Fruit fly (Drosophila melanogaster) whole organism, embryonic: Measurements from ENCODE around the gene CG13898.
A peak's percentile ranks its signal among the peaks of the same experiment; 100 is the strongest.

Experiments used
- Atf-2 ChIP-seq: fragments of 200-800 bp; sonication (Bioruptor generic); optimal IDR thresholded peaks from 2 replicates; lab custom pipeline; 2016; ENCODE audit warnings: missing biosample characterization, missing genetic modification characterization
- C15 ChIP-seq: fragments of 200-800 bp; sonication (Bioruptor generic); IDR thresholded peaks from 3 replicates; pipeline ENCODE4 v1.3.6; 2022; ENCODE audit warnings: missing biosample characterization, missing genetic modification characterization
- CG10267 ChIP-seq: fragments of 200-800 bp; sonication (Bioruptor generic); optimal IDR thresholded peaks from 2 replicates; lab custom pipeline; 2018; ENCODE audit warnings: missing biosample characterization, mild to moderate bottlenecking, missing genetic modification characterization, moderate library complexity
- CG12299 ChIP-seq: fragments of 200-800 bp; sonication (Bioruptor generic); optimal IDR thresholded peaks from 2 replicates; lab custom pipeline; 2018; ENCODE audit warnings: missing biosample characterization, mild to moderate bottlenecking, missing genetic modification characterization
- CG34224 ChIP-seq: fragments of 200-800 bp; sonication (Bioruptor generic); IDR thresholded peaks from 3 replicates; pipeline ENCODE4 v1.3.6; 2022; ENCODE audit warnings: missing biosample characterization, missing genetic modification characterization; ENCODE audit not compliant: partially characterized antibody
- CG34376 ChIP-seq: fragments of 200-800 bp; sonication (Bioruptor generic); optimal IDR thresholded peaks from 2 replicates; lab custom pipeline; 2018; ENCODE audit warnings: missing biosample characterization, mild to moderate bottlenecking, missing genetic modification characterization
- CG34422 ChIP-seq: fragments of 200-800 bp; sonication (Bioruptor generic); IDR thresholded peaks from 3 replicates; pipeline ENCODE4 v1.3.6; 2022; ENCODE audit warnings: missing biosample characterization, missing genetic modification characterization
- CG4707 ChIP-seq: fragments of 200-800 bp; sonication (Bioruptor generic); optimal IDR thresholded peaks from 2 replicates; lab custom pipeline; 2018; ENCODE audit warnings: missing biosample characterization, mild to moderate bottlenecking, missing genetic modification characterization, moderate library complexity
- CG6765 ChIP-seq: fragments of 200-800 bp; sonication (Bioruptor generic); optimal IDR thresholded peaks from 3 replicates; lab custom pipeline; 2017; ENCODE audit warnings: missing biosample characterization, mild to moderate bottlenecking, missing genetic modification characterization
- CG6791 ChIP-seq: fragments of 200-800 bp; sonication (Bioruptor generic); IDR thresholded peaks from 3 replicates; pipeline ENCODE4 v1.3.6; 2022; ENCODE audit warnings: missing biosample characterization, missing genetic modification characterization; ENCODE audit not compliant: partially characterized antibody
- CG7839 ChIP-seq: fragments of 200-800 bp; sonication (Bioruptor generic); optimal IDR thresholded peaks from 3 replicates; lab custom pipeline; 2018; ENCODE audit warnings: missing biosample characterization, mild to moderate bottlenecking, missing genetic modification characterization, moderate library complexity
- CG8478 ChIP-seq: fragments of >200 bp; optimal IDR thresholded peaks from 2 replicates; lab custom pipeline; 2018
- CG9727 ChIP-seq: fragments of 200-800 bp; sonication (Bioruptor generic); optimal IDR thresholded peaks from 3 replicates; lab custom pipeline; 2017; ENCODE audit warnings: missing biosample characterization, mild to moderate bottlenecking, missing genetic modification characterization
- CTCF ChIP-seq: fragments of 200-800 bp; sonication (Bioruptor generic); optimal IDR thresholded peaks from 2 replicates; lab custom pipeline; 2017; ENCODE audit warnings: missing biosample characterization, mild to moderate bottlenecking, missing genetic modification characterization, moderate library complexity
- Deaf1 ChIP-seq: fragments of 200-800 bp; optimal IDR thresholded peaks from 3 replicates; lab custom pipeline; 2019; ENCODE audit warnings: missing biosample characterization, mild to moderate bottlenecking, missing genetic modification characterization, moderate library complexity
- Ets65A ChIP-seq: fragments of 200-800 bp; sonication (Bioruptor generic); peaks from one replicate; lab custom pipeline; 2016; ENCODE audit warnings: missing biosample characterization, missing genetic modification characterization
- Fer1 ChIP-seq: fragments of 200-800 bp; sonication (Bioruptor generic); optimal IDR thresholded peaks from 2 replicates; lab custom pipeline; 2017; ENCODE audit warnings: missing biosample characterization, mild to moderate bottlenecking, missing genetic modification characterization
- Fer3 ChIP-seq: fragments of 200-800 bp; sonication (Bioruptor generic); optimal IDR thresholded peaks from 2 replicates; lab custom pipeline; 2018; ENCODE audit warnings: missing biosample characterization, mild to moderate bottlenecking, missing genetic modification characterization, moderate library complexity
- HLH3B ChIP-seq: fragments of 200-800 bp; sonication (Bioruptor generic); IDR thresholded peaks from 2 replicates; pipeline ENCODE4 v1.3.6; 2022; ENCODE audit warnings: missing biosample characterization, missing genetic modification characterization
- Hey ChIP-seq: fragments of 200-800 bp; sonication (Bioruptor generic); optimal IDR thresholded peaks from 3 replicates; lab custom pipeline; 2018; ENCODE audit warnings: missing biosample characterization, mild to moderate bottlenecking, missing genetic modification characterization
- Nf-YB ChIP-seq: fragments of 200-800 bp; sonication (Bioruptor generic); optimal IDR thresholded peaks from 3 replicates; lab custom pipeline; 2019; ENCODE audit warnings: missing biosample characterization, mild to moderate bottlenecking, missing genetic modification characterization, moderate library complexity
- Nf-YC ChIP-seq: fragments of 200-800 bp; optimal IDR thresholded peaks from 3 replicates; lab custom pipeline; 2019; ENCODE audit warnings: missing biosample characterization, mild to moderate bottlenecking, missing genetic modification characterization, moderate library complexity
- Trl ChIP-seq, 3 experiments: fragments of >200 bp in 2 of 3; fragments of 200-800 bp in 1 of 3; sonication (Bioruptor generic) in 1 of 3; optimal IDR thresholded peaks; 2 replicates in 1 of 3; 3 replicates in 2 of 3; lab custom pipeline; 2016 to 2017; ENCODE audit warnings: missing biosample characterization in 1 of 3, missing genetic modification characterization in 1 of 3
- abd-A ChIP-seq: fragments of 200-800 bp; sonication (Bioruptor generic); optimal IDR thresholded peaks from 3 replicates; lab custom pipeline; 2019; ENCODE audit warnings: missing biosample characterization, mild to moderate bottlenecking, missing genetic modification characterization, moderate library complexity
- az2 ChIP-seq: fragments of 200-800 bp; sonication (Bioruptor generic); optimal IDR thresholded peaks from 3 replicates; lab custom pipeline; 2016; ENCODE audit warnings: missing biosample characterization, missing genetic modification characterization
- bowl ChIP-seq: fragments of 200-800 bp; sonication (Bioruptor generic); IDR thresholded peaks from 2 replicates; pipeline ENCODE4 v1.3.6; 2022; ENCODE audit warnings: missing biosample characterization, missing genetic modification characterization
- chinmo ChIP-seq: fragments of 200-800 bp; sonication (Bioruptor generic); IDR thresholded peaks from 4 replicates; pipeline ENCODE4 v1.3.6; 2022; ENCODE audit warnings: missing biosample characterization, missing genetic modification characterization; ENCODE audit not compliant: partially characterized antibody
- ewg ChIP-seq: fragments of 200-800 bp; sonication (Bioruptor generic); optimal IDR thresholded peaks from 3 replicates; lab custom pipeline; 2017; ENCODE audit warnings: mild to moderate bottlenecking, missing biosample characterization, missing genetic modification reagents, missing genetic modification characterization
- fd3F ChIP-seq: fragments of 200-800 bp; sonication (Bioruptor generic); optimal IDR thresholded peaks from 2 replicates; lab custom pipeline; 2018; ENCODE audit warnings: missing biosample characterization, mild to moderate bottlenecking, missing genetic modification characterization, moderate library complexity
- grn ChIP-seq: fragments of 200-800 bp; sonication (Bioruptor generic); optimal IDR thresholded peaks from 3 replicates; lab custom pipeline; 2017; ENCODE audit warnings: missing biosample characterization, missing genetic modification characterization
- knrl ChIP-seq: fragments of 200-800 bp; sonication (Bioruptor generic); IDR thresholded peaks from 3 replicates; pipeline ENCODE4 v1.3.6; 2022; ENCODE audit warnings: missing biosample characterization, missing genetic modification characterization; ENCODE audit not compliant: partially characterized antibody
- mirr ChIP-seq: fragments of 200-800 bp; sonication (Bioruptor generic); optimal IDR thresholded peaks from 3 replicates; lab custom pipeline; 2018; ENCODE audit warnings: missing biosample characterization, mild to moderate bottlenecking, missing genetic modification characterization
- nerfin-1 ChIP-seq: fragments of 200-800 bp; sonication (Bioruptor generic); optimal IDR thresholded peaks from 3 replicates; lab custom pipeline; 2019; ENCODE audit warnings: missing biosample characterization, mild to moderate bottlenecking, missing genetic modification characterization, moderate library complexity
- oc ChIP-seq: fragments of 200-800 bp; sonication (Bioruptor generic); optimal IDR thresholded peaks from 2 replicates; lab custom pipeline; 2018; ENCODE audit warnings: missing biosample characterization, mild to moderate bottlenecking, missing genetic modification characterization, moderate library complexity
- onecut ChIP-seq: fragments of 200-800 bp; sonication (Bioruptor generic); IDR thresholded peaks from 2 replicates; pipeline ENCODE4 v1.3.6; 2022; ENCODE audit warnings: missing biosample characterization, missing genetic modification characterization
- pfk ChIP-seq: fragments of 200-800 bp; sonication (Bioruptor generic); optimal IDR thresholded peaks from 2 replicates; lab custom pipeline; 2018; ENCODE audit warnings: missing biosample characterization, mild to moderate bottlenecking, missing genetic modification characterization, moderate library complexity
- phol ChIP-seq: fragments of 200-800 bp; sonication (Bioruptor generic); optimal IDR thresholded peaks from 3 replicates; lab custom pipeline; 2018; ENCODE audit warnings: missing biosample characterization, mild to moderate bottlenecking, missing genetic modification characterization, moderate library complexity
- pros ChIP-seq: fragments of 200-800 bp; sonication (Bioruptor generic); optimal IDR thresholded peaks from 3 replicates; lab custom pipeline; 2019; ENCODE audit warnings: missing biosample characterization, mild to moderate bottlenecking, missing genetic modification characterization, moderate library complexity
- trh ChIP-seq: fragments of 200-800 bp; sonication (Bioruptor generic); optimal IDR thresholded peaks from 2 replicates; lab custom pipeline; 2016; ENCODE audit warnings: missing biosample characterization, missing genetic modification characterization
- vvl ChIP-seq: fragments of 200-800 bp; sonication (Bioruptor generic); IDR thresholded peaks from 2 replicates; pipeline ENCODE4 v1.3.6; 2022; ENCODE audit warnings: missing biosample characterization, missing genetic modification characterization

Gene CG13898

DNA sequence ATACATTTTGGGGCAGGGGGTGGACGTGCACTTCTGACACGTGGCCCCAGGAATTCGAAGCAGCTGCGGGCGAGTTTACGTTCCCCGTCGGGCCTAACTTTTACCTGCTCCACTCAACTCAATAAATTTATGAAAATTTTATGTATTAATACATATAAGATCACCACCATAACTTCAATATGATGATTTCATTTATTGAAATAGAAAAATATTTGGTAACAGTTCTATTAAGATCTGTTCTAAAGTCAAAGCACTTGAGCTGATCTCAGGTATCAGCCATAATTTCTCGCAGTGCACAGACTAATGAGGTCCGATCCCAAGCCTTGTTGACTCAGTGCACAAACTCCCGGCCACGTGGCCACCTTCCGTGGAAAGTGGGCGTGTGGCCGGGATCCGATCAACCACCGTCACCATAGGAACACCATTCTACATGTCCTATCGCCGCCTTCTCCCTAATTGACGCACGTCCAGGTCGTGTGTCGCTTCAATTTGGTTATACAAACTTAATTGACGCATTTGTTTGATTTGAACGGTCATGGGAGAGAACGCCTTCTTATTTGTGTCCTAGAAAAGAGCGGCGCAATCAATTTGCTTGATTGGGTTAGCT is 6.3 kb upstream of the CG13898 start (continued):
- TF ChIP-seq az2 = peak; percentile 12
- TF ChIP-seq CG7839 (tag; lab: Kevin White, UChicago) = peak; percentile 32
- peak; percentile 18 for TF ChIP-seq CG9727 (GFP tag; lab: Kevin White, UChicago)

DNA sequence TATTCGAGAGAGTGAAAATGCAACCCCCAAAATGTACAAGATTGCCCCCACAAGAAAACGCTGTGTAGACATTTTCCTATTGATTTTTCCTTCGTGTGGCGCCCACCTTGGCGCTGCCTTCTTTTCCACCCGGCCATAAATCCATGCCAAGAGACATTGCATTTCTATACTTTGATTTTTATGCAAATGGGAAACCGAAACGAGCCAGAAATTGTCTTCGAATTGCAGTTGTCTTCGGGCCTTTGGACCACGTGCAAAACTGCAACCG is 5.6 kb upstream of the CG13898 start:
- TF ChIP-seq onecut = peak; percentile 95
- TF ChIP-seq CG34422 (GFP tag; lab: Robert Waterston, UW) = no peak
- no peak for TF ChIP-seq CG6765 (GFP tag; lab: Kevin White, UChicago)
- 0 out of 3 replicates have a peak, but pooled peaks have one; percentile 13 for TF ChIP-seq CG6791

DNA sequence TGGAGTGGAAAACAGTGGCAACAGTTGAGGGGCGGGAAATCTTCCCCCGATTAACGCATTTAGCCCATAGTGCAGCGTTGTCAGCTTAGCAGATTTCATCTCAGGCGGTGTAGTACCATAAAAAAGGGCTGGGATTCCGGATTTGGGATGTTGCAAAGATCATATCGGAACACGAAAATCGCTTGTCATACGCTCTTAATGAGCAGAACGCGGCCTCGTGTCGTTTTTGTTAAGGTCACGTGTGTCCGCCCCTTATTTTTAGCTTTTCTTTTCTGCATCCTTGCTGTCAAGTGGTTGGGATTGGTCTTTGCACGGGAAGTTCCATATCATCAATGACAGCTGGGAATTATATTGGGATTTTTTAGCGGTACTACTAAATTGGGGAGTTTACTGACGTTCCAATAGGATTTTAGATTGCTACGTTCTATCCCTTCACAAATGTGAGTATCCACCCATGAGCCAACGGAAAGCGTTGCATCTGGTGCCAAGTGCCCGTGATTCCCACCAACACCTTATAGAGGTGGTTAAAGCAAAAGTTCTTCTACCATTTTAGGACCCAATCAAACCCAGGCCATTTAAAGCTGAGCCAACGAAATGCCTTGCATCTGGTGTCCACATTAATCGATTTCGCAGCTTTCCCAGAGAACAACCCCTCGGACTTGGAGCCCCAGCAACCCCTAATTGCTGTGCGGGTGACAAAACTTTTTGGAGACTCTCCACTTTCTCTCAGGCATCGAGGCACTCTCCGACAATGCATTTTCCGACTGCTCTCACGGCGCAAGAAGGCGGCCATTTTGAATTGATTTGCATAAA is 5.1 kb upstream of the CG13898 start:
- TF ChIP-seq Nf-YC (tag; lab: Kevin White, UChicago) (peak; percentile 84), grn (GFP tag; lab: Kevin White, UChicago) (peak; percentile 28), C15 (GFP tag; lab: Robert Waterston, UW) (no peak), ewg (GFP tag; lab: Kevin White, UChicago) (peak; percentile 16), Deaf1 (tag; lab: Kevin White, UChicago) (peak; percentile 64), pros (peak; percentile 44), bowl (GFP tag; lab: Robert Waterston, UW) (no peak), chinmo (GFP tag; lab: Robert Waterston, UW) (0 out of 4 replicates have a peak, but pooled peaks have one; percentile 34), vvl (GFP tag; lab: Robert Waterston, UW) (peak; percentile 58; the same call in 1 of the 2 replicates), mirr (no peak), phol (tag; lab: Kevin White, UChicago) (peak; percentile 22), knrl (no peak), Fer1 (peak; percentile 7), CG10267 (tag; lab: Kevin White, UChicago) (no peak), CTCF (GFP tag; lab: Kevin White, UChicago) (no peak), Trl (optimal IDR thresholded peaks at IDR 0.05; lab: Kevin White, UChicago) (peak; percentile 31 to 56), Trl (GFP tag; optimal IDR thresholded peaks at IDR 0.05; lab: Kevin White, UChicago) (no peak), CG34376 (GFP tag; lab: Kevin White, UChicago) (no peak), Nf-YB (GFP tag; lab: Kevin White, UChicago) (peak; percentile 84), oc (tag; lab: Kevin White, UChicago) (peak; percentile 33), Hey (tag; lab: Kevin White, UChicago) (peak; percentile 91), fd3F (GFP tag; lab: Kevin White, UChicago) (no peak), pfk (GFP tag; lab: Kevin White, UChicago) (no peak), Ets65A (GFP tag; lab: Kevin White, UChicago) (peak; percentile 12), Fer3 (tag; lab: Kevin White, UChicago) (no peak), Atf-2 (GFP tag; lab: Kevin White, UChicago) (no peak), CG8478 (lab: Kevin White, UChicago) (no peak), HLH3B (GFP tag; lab: Robert Waterston, UW) (no peak), CG12299 (tag; lab: Kevin White, UChicago) (no peak), CG34224 (GFP tag; lab: Robert Waterston, UW) (no peak), trh (no peak), CG4707 (GFP tag; lab: Kevin White, UChicago) (peak; percentile 14), nerfin-1 (tag; lab: Kevin White, UChicago) (peak; percentile 14), abd-A (tag; lab: Kevin White, UChicago) (peak; percentile 6)
